Comparison of ENCODE assay signal across 4 worm cellular contexts in genomic region chrIII:3372278-3372677, ce11.
A peak's percentile ranks its signal among the peaks of the same experiment; 100 is the strongest.
TF ChIP-seq lines count a peak whose summit lies in the region.

No protein-coding gene starts in this region.

TF ChIP-seq in whole organism, L1 larva, 84 proteins besides CTCF, POLR2A, EP300 and RAD21:
- TF ChIP-seq lir-3 (tag; optimal IDR thresholded peaks at IDR 0.05; lab: Kevin White, UChicago; ENCODE audit: poor library complexity): no peak
- no peak for TF ChIP-seq fos-1 (tag; optimal IDR thresholded peaks at IDR 0.05; lab: Kevin White, UChicago)
- TF ChIP-seq C34B4.2 (tag; optimal IDR thresholded peaks at IDR 0.05; lab: Kevin White, UChicago): no peak
- peak; percentile 51 for TF ChIP-seq nhr-85 (tag; lab: Kevin White, UChicago)

TF ChIP-seq in whole organism, L3 larva, 47 proteins besides CTCF, POLR2A, EP300 and RAD21:
- TF ChIP-seq elt-2 (tag; optimal IDR thresholded peaks at IDR 0.05; lab: Kevin White, UChicago) (peak; percentile 16), egl-27 (tag; optimal IDR thresholded peaks at IDR 0.05; lab: Kevin White, UChicago) (no peak)

TF ChIP-seq in whole organism, L4 larva, 104 proteins besides CTCF, POLR2A, EP300 and RAD21:
- TF ChIP-seq lin-38 (GFP tag; IDR thresholded peaks at IDR 0.05; lab: Robert Waterston, UW): peak; percentile 29; the same call in 1 of the 2 replicates
- no peak for TF ChIP-seq aly-2 (tag; optimal IDR thresholded peaks at IDR 0.05; lab: Kevin White, UChicago)
- TF ChIP-seq mxl-2 (GFP tag; conservative IDR thresholded peaks at IDR 0.05; lab: Robert Waterston, UW): no peak
- no peak for TF ChIP-seq daf-16 (GFP tag; optimal IDR thresholded peaks at IDR 0.05; lab: Kevin White, UChicago)
- TF ChIP-seq daf-16 (tag; optimal IDR thresholded peaks at IDR 0.05; lab: Kevin White, UChicago): peak; percentile 52
- no peak for TF ChIP-seq lin-15B (tag; optimal IDR thresholded peaks at IDR 0.05; lab: Kevin White, UChicago)
- TF ChIP-seq F49E8.2 (tag; optimal IDR thresholded peaks at IDR 0.05; lab: Kevin White, UChicago; ENCODE audit: borderline replicate concordance): no peak
- TF ChIP-seq egl-43 (GFP tag; IDR thresholded peaks at IDR 0.05; lab: Robert Waterston, UW): no peak
- TF ChIP-seq ces-1 (GFP tag; optimal IDR thresholded peaks at IDR 0.05; lab: Kevin White, UChicago): no peak
- TF ChIP-seq ztf-7 (tag; optimal IDR thresholded peaks at IDR 0.05; lab: Kevin White, UChicago): no peak
- no peak for TF ChIP-seq mxl-3 (GFP tag; optimal IDR thresholded peaks at IDR 0.05; lab: Kevin White, UChicago)
- TF ChIP-seq ceh-20 (GFP tag; IDR thresholded peaks at IDR 0.05; lab: Robert Waterston, UW): no peak
- no peak for TF ChIP-seq egl-27 (tag; optimal IDR thresholded peaks at IDR 0.05; lab: Kevin White, UChicago)
- no peak for TF ChIP-seq nhr-25 (tag; optimal IDR thresholded peaks at IDR 0.05; lab: Kevin White, UChicago; ENCODE audit: borderline replicate concordance, insufficient read depth)
- peak; percentile 51 for TF ChIP-seq dve-1 (tag; optimal IDR thresholded peaks at IDR 0.05; lab: Kevin White, UChicago; ENCODE audit: insufficient read depth)
- no peak for TF ChIP-seq lin-13 (GFP tag; optimal IDR thresholded peaks at IDR 0.05; lab: Kevin White, UChicago)
- no peak for TF ChIP-seq nhr-41 (GFP tag; IDR thresholded peaks at IDR 0.05; lab: Robert Waterston, UW)
- no peak for TF ChIP-seq skn-1 (tag; optimal IDR thresholded peaks at IDR 0.05; lab: Kevin White, UChicago)
- TF ChIP-seq dmd-6 (GFP tag; IDR thresholded peaks at IDR 0.05; lab: Robert Waterston, UW): peak; percentile 33; the same call in 1 of the 2 replicates

TF ChIP-seq in whole organism, young adult, 124 proteins besides CTCF, POLR2A, EP300 and RAD21:
- TF ChIP-seq attf-3 (GFP tag; conservative IDR thresholded peaks at IDR 0.05; lab: Robert Waterston, UW) (no peak), fkh-3 (tag; optimal IDR thresholded peaks at IDR 0.05; lab: Kevin White, UChicago) (no peak), cebp-1 (GFP tag; IDR thresholded peaks at IDR 0.05; lab: Robert Waterston, UW) (no peak), cebp-1 (tag; optimal IDR thresholded peaks at IDR 0.05; lab: Kevin White, UChicago) (peak; percentile 20), mcd-1 (GFP tag; IDR thresholded peaks at IDR 0.05; lab: Robert Waterston, UW) (no peak), unc-62 (GFP tag; optimal IDR thresholded peaks at IDR 0.05; lab: Kevin White, UChicago) (peak; percentile 55), nhr-80 (tag; optimal IDR thresholded peaks at IDR 0.05; lab: Kevin White, UChicago) (peak; percentile 23), somi-1 (GFP tag; optimal IDR thresholded peaks at IDR 0.05; lab: Kevin White, UChicago) (no peak)
